Worm (Caenorhabditis elegans) whole organism, young adult: ENCODE results near the gene pmp-5.

Source experiments
- B0035.1 ChIP-seq: sonication (generic microtip); optimal IDR thresholded peaks from 2 replicates; lab custom pipeline; 2016; ENCODE audit warnings: missing genetic modification characterization, mild to moderate bottlenecking, missing compliant biosample characterization, missing genotype, missing genetic modification reagents
- F37B4.10 ChIP-seq: fragments of 200-800 bp; sonication (Bioruptor generic); IDR thresholded peaks from 2 replicates; pipeline ENCODE4 v1.3.6; 2022; ENCODE audit warnings: missing genetic modification characterization, missing compliant biosample characterization
- K12H6.12 ChIP-seq: fragments of 200-800 bp; sonication (Bioruptor generic); optimal IDR thresholded peaks from 2 replicates; lab custom pipeline; 2018; ENCODE audit warnings: mild to moderate bottlenecking, missing genetic modification characterization, missing compliant biosample characterization
- aptf-2 ChIP-seq: fragments of 200-800 bp; sonication (Bioruptor generic); conservative IDR thresholded peaks from 2 replicates; pipeline ENCODE4 v1.3.6; 2022; ENCODE audit warnings: missing genetic modification reagents, missing genetic modification characterization, missing compliant biosample characterization
- attf-3 ChIP-seq: fragments of 200-800 bp; sonication (Bioruptor generic); conservative IDR thresholded peaks from 2 replicates; pipeline ENCODE4 v1.3.6; 2022; ENCODE audit warnings: missing genetic modification reagents, missing genetic modification characterization, missing compliant biosample characterization
- lag-1 ChIP-seq: fragments of 200-800 bp; sonication (Bioruptor generic); IDR thresholded peaks from 2 replicates; pipeline ENCODE4 v1.3.6; 2022; ENCODE audit warnings: missing genetic modification reagents, missing genetic modification characterization, missing compliant biosample characterization
- nfya-2 ChIP-seq: fragments of 200-800 bp; sonication (Bioruptor generic); IDR thresholded peaks from 2 replicates; pipeline ENCODE4 v1.3.6; 2022; ENCODE audit warnings: missing genetic modification reagents, missing genetic modification characterization, missing compliant biosample characterization
- rcor-1 ChIP-seq: fragments of 200-800 bp; sonication (Bioruptor generic); IDR thresholded peaks from 2 replicates; pipeline ENCODE4 v1.3.6; 2022; ENCODE audit warnings: missing genetic modification reagents, missing genetic modification characterization, missing compliant biosample characterization
- rpc-1 ChIP-seq, 2 experiments: fragments of 150-350 bp in 1 of 2; sonication (generic microtip) in 1 of 2; optimal IDR thresholded peaks; 2 replicates each; lab custom pipeline; 2014 to 2018; ENCODE audit warnings: missing biosample characterization in 1 of 2, missing genetic modification characterization in 1 of 2, missing genetic modification reagents in 1 of 2, missing genotype in 1 of 2
- snpc-4 ChIP-seq, 5 experiments: fragments of 150-350 bp in 1 of 5; sonication (generic microtip) in 4 of 5; optimal IDR thresholded peaks; 2 replicates each; lab custom pipeline; 2014 to 2018; ENCODE audit warnings: missing genetic modification characterization in 5 of 5, missing biosample characterization in 3 of 5, antibody characterized with exemption in 2 of 5, mild to moderate bottlenecking in 2 of 5, missing compliant biosample characterization in 2 of 5, missing genotype in 2 of 5, moderate library complexity in 2 of 5, missing genetic modification reagents in 1 of 5
- tlf-1 ChIP-seq: fragments of 200-800 bp; sonication (Bioruptor generic); optimal IDR thresholded peaks from 2 replicates; lab custom pipeline; 2018; ENCODE audit warnings: mild to moderate bottlenecking, missing genetic modification characterization, missing compliant biosample characterization

- TF ChIP-seq nfya-2 (GFP tag; lab: Robert Waterston, UW) (no peak), F37B4.10 (GFP tag; lab: Robert Waterston, UW) (no peak), rpc-1 (optimal IDR thresholded peaks at IDR 0.05; lab: Kevin White, UChicago) (no peak), rpc-1 (tag; optimal IDR thresholded peaks at IDR 0.05; lab: Kevin White, UChicago) (no peak), rcor-1 (GFP tag; lab: Robert Waterston, UW) (peak; percentile 30; the same call in 1 of the 2 replicates), aptf-2 (GFP tag; lab: Robert Waterston, UW) (no peak), lag-1 (no peak), tlf-1 (GFP tag; lab: Kevin White, UChicago) (no peak), K12H6.12 (no peak), attf-3 (no peak), snpc-4 (GFP tag; optimal IDR thresholded peaks at IDR 0.05; lab: Kevin White, UChicago) (no peak), snpc-4 (tag; optimal IDR thresholded peaks at IDR 0.05; lab: Kevin White, UChicago) (peak in 1 of 4 experiments; percentile 11), B0035.1 (tag; lab: Kevin White, UChicago) (no peak)
Observed at ce11 chrV:6655174-6655573, 10.4 kb downstream of the pmp-5 start, which contains the start of gene syx-18.
